Fruit fly (Drosophila melanogaster): ENCODE results near the gene GILT1.

The GILT1 gene

DNA sequence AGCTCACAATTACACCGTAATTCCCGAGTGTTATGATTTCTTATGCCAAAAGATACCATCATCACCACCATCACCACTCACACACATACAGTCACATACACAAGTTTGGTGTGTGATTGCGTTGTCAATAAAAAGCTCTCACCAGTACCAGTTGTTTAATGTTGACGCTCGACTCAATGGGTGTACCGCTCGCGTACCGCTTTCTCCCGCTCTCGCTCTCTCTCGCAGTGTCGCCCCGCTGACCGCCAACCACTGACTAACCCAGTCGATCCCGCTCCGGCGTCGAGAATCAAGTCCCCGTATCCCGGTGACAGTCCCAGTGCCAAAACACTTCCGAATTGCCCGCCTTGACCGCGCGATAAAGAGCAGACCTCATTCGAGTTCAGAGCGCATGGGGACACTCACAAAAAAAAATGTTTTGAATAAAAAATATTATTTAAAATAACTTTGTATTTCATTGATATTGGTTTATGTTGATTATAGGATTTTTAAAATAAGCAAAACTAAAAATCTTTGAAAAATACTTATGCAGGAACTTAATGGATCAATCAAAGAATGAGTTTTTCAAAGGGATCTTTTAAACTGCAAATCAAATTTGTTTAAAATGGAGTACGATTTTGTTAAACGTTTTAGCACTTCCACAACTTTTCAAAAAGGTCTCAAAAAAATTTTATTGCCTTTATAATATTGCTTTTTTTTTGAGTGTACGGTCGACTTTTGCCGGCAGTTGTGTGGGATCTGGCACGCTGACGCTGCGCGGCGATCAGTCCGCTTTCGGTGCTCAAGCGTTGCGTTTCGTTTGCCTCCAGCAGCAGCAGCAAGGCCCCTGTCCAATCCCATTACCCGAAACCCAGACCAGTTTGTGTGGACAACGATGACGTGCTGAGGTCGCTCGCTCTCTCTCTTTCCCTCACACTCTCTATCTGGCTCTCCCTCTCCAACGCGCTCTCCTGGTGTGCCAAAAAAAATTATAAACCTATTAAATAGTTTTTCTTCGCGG, 37.2 kb downstream of the GILT1 start, which contains the start of gene Dic1 (continued):
- no peak for TF ChIP-seq Lpt (GFP tag; optimal IDR thresholded peaks at IDR 0.05)
- peak; percentile 90 for TF ChIP-seq zf30C (GFP tag; optimal IDR thresholded peaks at IDR 0.05)
- peak; percentile 97 for TF ChIP-seq Xbp1 (GFP tag; optimal IDR thresholded peaks at IDR 0.05)
- TF ChIP-seq usp (GFP tag; optimal IDR thresholded peaks at IDR 0.05): no peak
- TF ChIP-seq bowl (GFP tag; IDR thresholded peaks at IDR 0.05): peak; percentile 48; the same call in 1 of the 2 replicates
- TF ChIP-seq CG12659 (GFP tag; optimal IDR thresholded peaks at IDR 0.05): peak; percentile 99
- peak; percentile 88 for TF ChIP-seq HmgZ (tag; optimal IDR thresholded peaks at IDR 0.05)
- TF ChIP-seq CG10274 (GFP tag; optimal IDR thresholded peaks at IDR 0.05): peak; percentile 91
- peak; percentile 57 for TF ChIP-seq dimm (GFP tag; IDR thresholded peaks at IDR 0.05)
- no peak; the same call in 2 of the 3 replicates for TF ChIP-seq CG7963 (GFP tag; IDR thresholded peaks at IDR 0.05; ENCODE audit: partially characterized antibody)
- TF ChIP-seq CG1233 (GFP tag; optimal IDR thresholded peaks at IDR 0.05): peak; percentile 97
- TF ChIP-seq fd96Cb (tag; optimal IDR thresholded peaks at IDR 0.05): peak; percentile 98
- TF ChIP-seq CG8478 (optimal IDR thresholded peaks at IDR 0.05): no peak
- peak; percentile 82 for TF ChIP-seq CG2116 (GFP tag; optimal IDR thresholded peaks at IDR 0.05)
- peak; percentile 98 for TF ChIP-seq Blimp-1 (GFP tag; optimal IDR thresholded peaks at IDR 0.05)
- TF ChIP-seq CG18619 (GFP tag; optimal IDR thresholded peaks at IDR 0.05): peak; percentile 98
- peak; percentile 91 for TF ChIP-seq fu2 (GFP tag; optimal IDR thresholded peaks at IDR 0.05)
- peak; percentile 84 for TF ChIP-seq exex (tag; optimal IDR thresholded peaks at IDR 0.05)
- no peak for TF ChIP-seq dan (GFP tag; IDR thresholded peaks at IDR 0.05)
- peak; percentile 88 for TF ChIP-seq CG17912 (GFP tag; optimal IDR thresholded peaks at IDR 0.05)
- peak; percentile 78; the same call in 2 of the 3 replicates for TF ChIP-seq ase (GFP tag; IDR thresholded peaks at IDR 0.05)
- TF ChIP-seq hbn (GFP tag; IDR thresholded peaks at IDR 0.05; ENCODE audit: partially characterized antibody): no peak
- peak in 1 of 2 experiments; percentile 99 for TF ChIP-seq Hr78 (GFP tag; optimal IDR thresholded peaks at IDR 0.05)
- peak; percentile 72 for TF ChIP-seq CG15073 (GFP tag; optimal IDR thresholded peaks at IDR 0.05)
- TF ChIP-seq CG10431 (GFP tag; optimal IDR thresholded peaks at IDR 0.05): peak; percentile 89
- TF ChIP-seq maf-S (GFP tag; optimal IDR thresholded peaks at IDR 0.05): peak; percentile 87
- peak; percentile 93 to 95 for TF ChIP-seq dpn (GFP tag; optimal IDR thresholded peaks at IDR 0.05)
- peak; percentile 93 for TF ChIP-seq gsb-n (tag; optimal IDR thresholded peaks at IDR 0.05)
- TF ChIP-seq CG6813 (GFP tag; optimal IDR thresholded peaks at IDR 0.05): peak; percentile 93
- TF ChIP-seq CG6683 (GFP tag; optimal IDR thresholded peaks at IDR 0.05): peak; percentile 96
- TF ChIP-seq Scr (GFP tag; IDR thresholded peaks at IDR 0.05; ENCODE audit: partially characterized antibody): peak; percentile 17; the same call in 1 of the 2 replicates
- TF ChIP-seq gsb (GFP tag; IDR thresholded peaks at IDR 0.05): peak; percentile 75
- peak; percentile 53; the same call in 1 of the 3 replicates for TF ChIP-seq HLH4C (GFP tag; IDR thresholded peaks at IDR 0.05; ENCODE audit: partially characterized antibody)
- TF ChIP-seq Atf6 (GFP tag; IDR thresholded peaks at IDR 0.05): peak; percentile 95
- TF ChIP-seq btn (GFP tag; optimal IDR thresholded peaks at IDR 0.05): peak; percentile 74
- peak; percentile 83 for TF ChIP-seq toy (GFP tag; IDR thresholded peaks at IDR 0.05)
- peak; percentile 91 for TF ChIP-seq seq (GFP tag; IDR thresholded peaks at IDR 0.05)
- peak; percentile 37 for TF ChIP-seq stwl (tag; optimal IDR thresholded peaks at IDR 0.05)
- peak; percentile 85 for TF ChIP-seq CG8944 (GFP tag; optimal IDR thresholded peaks at IDR 0.05)
- TF ChIP-seq sima (GFP tag; optimal IDR thresholded peaks at IDR 0.05): peak; percentile 59
- peak; percentile 70; the same call in 1 of the 2 replicates for TF ChIP-seq CG43689 (GFP tag; IDR thresholded peaks at IDR 0.05)
- peak; percentile 94 for TF ChIP-seq CG10462 (GFP tag; optimal IDR thresholded peaks at IDR 0.05)
- peak; percentile 76 for TF ChIP-seq disco-r (GFP tag; optimal IDR thresholded peaks at IDR 0.05)
- TF ChIP-seq gro (GFP tag; optimal IDR thresholded peaks at IDR 0.05): peak; percentile 71
- peak; percentile 99 for TF ChIP-seq CG17361 (GFP tag; IDR thresholded peaks at IDR 0.05)
- TF ChIP-seq CG11093 (GFP tag; IDR thresholded peaks at IDR 0.05): peak; percentile 90
- TF ChIP-seq HLHmδ (GFP tag; optimal IDR thresholded peaks at IDR 0.05): peak; percentile 82
